Worm (Caenorhabditis elegans) whole organism, L4 larva: ENCODE data around the gene C47E12.10.

Experiments
- F49E8.2 ChIP-seq: sonication (generic microtip); optimal IDR thresholded peaks from 2 replicates; lab custom pipeline; 2016; ENCODE audit warnings: missing compliant biosample characterization, mild to moderate bottlenecking, missing genetic modification characterization, borderline replicate concordance
- ama-1 ChIP-seq: fragments of 150-350 bp; optimal IDR thresholded peaks from 2 replicates; lab custom pipeline; 2014; ENCODE audit warnings: inconsistent platforms, mixed read lengths
- ceh-82 ChIP-seq: sonication (generic microtip); optimal IDR thresholded peaks from 2 replicates; lab custom pipeline; 2017; ENCODE audit warnings: missing biosample characterization, missing genetic modification characterization
- dmd-6 ChIP-seq: fragments of 200-800 bp; sonication (Bioruptor generic); IDR thresholded peaks from 2 replicates; pipeline ENCODE4 v1.3.6; 2022; ENCODE audit warnings: missing genetic modification reagents, missing genetic modification characterization, missing compliant biosample characterization
- madf-9 ChIP-seq: fragments of 200-800 bp; sonication (Bioruptor generic); conservative IDR thresholded peaks from 2 replicates; pipeline ENCODE4 v1.3.6; 2022; ENCODE audit warnings: missing genetic modification reagents, missing genetic modification characterization, missing compliant biosample characterization
- mdl-1 ChIP-seq, 2 experiments: fragments of 150-350 bp in 1 of 2; sonication (generic microtip) in 1 of 2; optimal IDR thresholded peaks; 2 replicates each; lab custom pipeline; 2014 to 2017; ENCODE audit warnings: missing biosample characterization in 2 of 2, missing genetic modification characterization in 2 of 2
- nhr-102 ChIP-seq: sonication (generic microtip); optimal IDR thresholded peaks from 2 replicates; lab custom pipeline; 2016; ENCODE audit warnings: mild to moderate bottlenecking, missing genetic modification characterization, moderate library complexity, missing compliant biosample characterization
- nhr-11 ChIP-seq: fragments of 150-350 bp; optimal IDR thresholded peaks from 2 replicates; lab custom pipeline; 2014; ENCODE audit warnings: missing biosample characterization, missing genetic modification characterization
- nhr-25 ChIP-seq: sonication (generic microtip); optimal IDR thresholded peaks from 2 replicates; lab custom pipeline; 2017; ENCODE audit warnings: missing genetic modification characterization, mild to moderate bottlenecking, missing compliant biosample characterization, antibody characterized with exemption, moderate library complexity, borderline replicate concordance; ENCODE audit not compliant: insufficient read depth
- nhr-28 ChIP-seq: fragments of 150-350 bp; optimal IDR thresholded peaks from 2 replicates; lab custom pipeline; 2014; ENCODE audit warnings: missing biosample characterization, missing genetic modification characterization
- unc-130 ChIP-seq: sonication (generic microtip); optimal IDR thresholded peaks from 2 replicates; lab custom pipeline; 2016; ENCODE audit warnings: missing genetic modification reagents, missing genetic modification characterization, missing compliant biosample characterization
- zag-1 ChIP-seq: fragments of 150-350 bp; optimal IDR thresholded peaks from 2 replicates; lab custom pipeline; 2014; ENCODE audit warnings: missing biosample characterization, missing genetic modification characterization
- zfp-2 ChIP-seq: sonication (generic microtip); optimal IDR thresholded peaks from 2 replicates; lab custom pipeline; 2016; ENCODE audit warnings: mild to moderate bottlenecking, missing genetic modification characterization, missing compliant biosample characterization

DNA sequence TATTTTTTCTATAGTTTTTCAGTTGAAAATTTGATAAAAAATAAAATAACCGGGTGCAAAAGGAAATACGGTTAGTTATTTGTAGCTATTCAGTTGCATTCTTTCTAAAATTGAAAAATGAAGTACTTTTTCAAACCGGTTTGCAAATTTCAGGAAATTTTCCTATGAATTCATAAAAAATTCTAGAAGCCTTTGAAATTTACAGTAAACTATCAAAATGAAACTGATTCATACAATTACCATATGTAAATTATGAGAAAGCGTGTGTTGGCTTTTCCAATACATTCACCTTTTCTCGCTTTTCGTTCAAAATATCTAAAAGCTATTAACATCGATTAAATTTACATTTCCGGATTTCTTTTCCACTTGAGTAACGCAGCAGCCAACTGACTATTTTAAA is 44.4 kb downstream of the C47E12.10 start, which contains the start of gene ent-7:
- TF ChIP-seq nhr-28 (tag; lab: Kevin White, UChicago) (no peak), mdl-1 (tag; optimal IDR thresholded peaks at IDR 0.05; lab: Kevin White, UChicago) (no peak), madf-9 (no peak), ama-1 (lab: Kevin White, UChicago) (no peak), ceh-82 (tag; lab: Kevin White, UChicago) (no peak), nhr-102 (tag; lab: Kevin White, UChicago) (no peak), unc-130 (GFP tag; lab: Kevin White, UChicago) (no peak), zag-1 (tag; lab: Kevin White, UChicago) (no peak), nhr-11 (tag; lab: Kevin White, UChicago) (no peak), dmd-6 (GFP tag; lab: Robert Waterston, UW) (no peak), F49E8.2 (no peak), nhr-25 (tag; lab: Kevin White, UChicago) (no peak), zfp-2 (tag; lab: Kevin White, UChicago) (no peak)
